Worm (Caenorhabditis elegans) whole organism, L1 larva: ENCODE measurements around the gene ZK1128.1.

Experiments
- C16A3.4 ChIP-seq: fragments of 150-350 bp; optimal IDR thresholded peaks from 2 replicates; lab custom pipeline; 2014; ENCODE audit warnings: missing biosample characterization, missing genetic modification characterization
- F16B12.6 ChIP-seq: fragments of 150-350 bp; optimal IDR thresholded peaks from 2 replicates; lab custom pipeline; 2014; ENCODE audit warnings: missing biosample characterization, missing genetic modification characterization
- Y116A8C.19 ChIP-seq: sonication (generic microtip); optimal IDR thresholded peaks from 2 replicates; lab custom pipeline; 2016; ENCODE audit warnings: missing compliant biosample characterization, missing genetic modification characterization, borderline replicate concordance
- alr-1 ChIP-seq: fragments of 200-800 bp; sonication (Bioruptor generic); optimal IDR thresholded peaks from 2 replicates; lab custom pipeline; 2018; ENCODE audit warnings: borderline replicate concordance, mild to moderate bottlenecking, missing genetic modification characterization, missing compliant biosample characterization
- aly-2 ChIP-seq: fragments of 150-350 bp; optimal IDR thresholded peaks from 2 replicates; lab custom pipeline; 2014; ENCODE audit warnings: missing biosample characterization, missing genetic modification characterization
- blmp-1 ChIP-seq: fragments of 150-350 bp; optimal IDR thresholded peaks from 2 replicates; lab custom pipeline; 2014; ENCODE audit warnings: missing biosample characterization, missing genetic modification characterization
- ceh-8 ChIP-seq: fragments of 200-800 bp; sonication (Bioruptor generic); optimal IDR thresholded peaks from 2 replicates; lab custom pipeline; 2018; ENCODE audit warnings: mild to moderate bottlenecking, missing genetic modification characterization, moderate library complexity, missing compliant biosample characterization
- ceh-88 ChIP-seq: fragments of 200-800 bp; sonication (Bioruptor generic); IDR thresholded peaks from 2 replicates; pipeline ENCODE4 v1.3.6; 2022; ENCODE audit warnings: missing genetic modification characterization, missing compliant biosample characterization
- ces-1 ChIP-seq: fragments of 150-350 bp; optimal IDR thresholded peaks from 2 replicates; lab custom pipeline; 2014; ENCODE audit warnings: missing biosample characterization, missing genetic modification reagents, missing genetic modification characterization
- dpl-1 ChIP-seq, 3 experiments: fragments of 150-350 bp in 2 of 3; sonication (generic microtip) in 1 of 3; optimal IDR thresholded peaks; 2 replicates each; lab custom pipeline; 2014 to 2017; ENCODE audit warnings: missing biosample characterization in 3 of 3, missing genetic modification characterization in 3 of 3, missing genetic modification reagents in 3 of 3
- dsc-1 ChIP-seq: sonication (generic microtip); optimal IDR thresholded peaks from 2 replicates; lab custom pipeline; 2016; ENCODE audit warnings: mild to moderate bottlenecking, missing genetic modification characterization, missing compliant biosample characterization
- efl-1 ChIP-seq, 4 experiments: fragments of 150-350 bp; optimal IDR thresholded peaks in 3 of 4; peaks in 1 of 4; 1 replicate in 1 of 4; 2 replicates in 3 of 4; lab custom pipeline; 2014; ENCODE audit warnings: missing biosample characterization in 2 of 4, missing genetic modification characterization in 2 of 4, missing genetic modification reagents in 2 of 4
- efl-3 ChIP-seq: fragments of 200-800 bp; sonication (Bioruptor generic); optimal IDR thresholded peaks from 2 replicates; lab custom pipeline; 2018; ENCODE audit warnings: mild to moderate bottlenecking, missing genetic modification characterization, missing compliant biosample characterization
- egl-13 ChIP-seq: sonication (generic microtip); optimal IDR thresholded peaks from 2 replicates; lab custom pipeline; 2016; ENCODE audit warnings: missing genotype, missing genetic modification reagents, missing genetic modification characterization, missing compliant biosample characterization
- egl-27 ChIP-seq, 2 experiments: fragments of 150-350 bp in 1 of 2; sonication (generic microtip); optimal IDR thresholded peaks; 3 replicates each; lab custom pipeline; 2017 to 2018; ENCODE audit warnings: missing biosample characterization in 2 of 2, missing genetic modification characterization in 2 of 2, missing genetic modification reagents in 2 of 2
- elt-2 ChIP-seq: sonication (generic microtip); optimal IDR thresholded peaks from 2 replicates; lab custom pipeline; 2016; ENCODE audit warnings: missing genetic modification characterization, mild to moderate bottlenecking, inconsistent platforms, missing compliant biosample characterization, missing genetic modification reagents
- elt-3 ChIP-seq, 6 experiments: fragments of 150-350 bp in 1 of 6; sonication (generic microtip); optimal IDR thresholded peaks; 2 replicates each; lab custom pipeline; 2017 to 2018; ENCODE audit warnings: missing biosample characterization in 6 of 6, missing genetic modification characterization in 6 of 6, inconsistent platforms in 1 of 6
- fkh-4 ChIP-seq: sonication (generic microtip); optimal IDR thresholded peaks from 2 replicates; lab custom pipeline; 2016; ENCODE audit warnings: missing compliant biosample characterization, missing genetic modification characterization, borderline replicate concordance
- lin-13 ChIP-seq: fragments of 150-350 bp; optimal IDR thresholded peaks from 2 replicates; lab custom pipeline; 2014; ENCODE audit warnings: missing biosample characterization, missing genetic modification reagents, missing genetic modification characterization
- lin-14 ChIP-seq: fragments of 200-800 bp; sonication (Bioruptor generic); optimal IDR thresholded peaks from 2 replicates; lab custom pipeline; 2018; ENCODE audit warnings: mild to moderate bottlenecking, missing genetic modification characterization, moderate library complexity, missing compliant biosample characterization
- lin-15B ChIP-seq: fragments of 150-350 bp; sonication (generic microtip); optimal IDR thresholded peaks from 3 replicates; lab custom pipeline; 2014; ENCODE audit warnings: missing biosample characterization, missing genetic modification characterization
- lin-35 ChIP-seq, 2 experiments: fragments of 150-350 bp; optimal IDR thresholded peaks; 2 replicates each; lab custom pipeline; 2014; ENCODE audit warnings: missing biosample characterization in 2 of 2, missing genetic modification characterization in 2 of 2, missing genetic modification reagents in 2 of 2
- lsy-2 ChIP-seq, 2 experiments: fragments of 150-350 bp; optimal IDR thresholded peaks; 2 replicates each; lab custom pipeline; 2014; ENCODE audit warnings: missing biosample characterization in 2 of 2, missing genetic modification characterization in 2 of 2
- mdl-1 ChIP-seq, 2 experiments: fragments of 150-350 bp; optimal IDR thresholded peaks; 2 replicates each; lab custom pipeline; 2014 to 2017; ENCODE audit warnings: missing biosample characterization in 2 of 2, missing genetic modification characterization in 2 of 2, inconsistent platforms in 1 of 2
- mef-2 ChIP-seq: fragments of 150-350 bp; optimal IDR thresholded peaks from 2 replicates; lab custom pipeline; 2014; ENCODE audit warnings: missing biosample characterization, missing genetic modification characterization
- mep-1 ChIP-seq: fragments of 150-350 bp; optimal IDR thresholded peaks from 2 replicates; lab custom pipeline; 2014; ENCODE audit warnings: missing biosample characterization, missing genetic modification characterization
- nhr-12 ChIP-seq: sonication (generic microtip); optimal IDR thresholded peaks from 2 replicates; lab custom pipeline; 2017; ENCODE audit warnings: missing biosample characterization, missing genetic modification characterization
- nhr-19 ChIP-seq: fragments of 200-800 bp; sonication (Bioruptor generic); conservative IDR thresholded peaks from 2 replicates; pipeline ENCODE4 v1.3.6; 2022; ENCODE audit warnings: missing genetic modification characterization, missing compliant biosample characterization
- nhr-20 ChIP-seq: sonication (generic microtip); optimal IDR thresholded peaks from 2 replicates; lab custom pipeline; 2016; ENCODE audit warnings: mild to moderate bottlenecking, missing genetic modification characterization, missing compliant biosample characterization
- nhr-47 ChIP-seq: sonication (generic microtip); optimal IDR thresholded peaks from 2 replicates; lab custom pipeline; 2016; ENCODE audit warnings: mild to moderate bottlenecking, missing genetic modification characterization, moderate library complexity, missing compliant biosample characterization
- nhr-71 ChIP-seq: sonication (generic microtip); optimal IDR thresholded peaks from 2 replicates; lab custom pipeline; 2016; ENCODE audit warnings: mild to moderate bottlenecking, missing genetic modification characterization, moderate library complexity, missing compliant biosample characterization
- nhr-76 ChIP-seq: sonication (generic microtip); optimal IDR thresholded peaks from 2 replicates; lab custom pipeline; 2017; ENCODE audit warnings: missing biosample characterization, missing genetic modification characterization
- nhr-77 ChIP-seq: fragments of 150-350 bp; optimal IDR thresholded peaks from 2 replicates; lab custom pipeline; 2014; ENCODE audit warnings: missing biosample characterization, missing genetic modification characterization
- nhr-85 ChIP-seq: sonication (generic microtip); peaks from one replicate; lab custom pipeline; 2016; ENCODE audit warnings: missing genetic modification characterization, inconsistent platforms, missing compliant biosample characterization
- nhr-90 ChIP-seq: sonication (generic microtip); optimal IDR thresholded peaks from 2 replicates; lab custom pipeline; 2016; ENCODE audit warnings: mild to moderate bottlenecking, missing genetic modification characterization, missing compliant biosample characterization; ENCODE audit not compliant: poor library complexity
- pax-3 ChIP-seq: fragments of 200-800 bp; sonication (Bioruptor generic); optimal IDR thresholded peaks from 2 replicates; lab custom pipeline; 2018; ENCODE audit warnings: mild to moderate bottlenecking, missing genetic modification characterization, moderate library complexity, missing compliant biosample characterization
- rnt-1 ChIP-seq: sonication (generic microtip); optimal IDR thresholded peaks from 2 replicates; lab custom pipeline; 2016; ENCODE audit warnings: mild to moderate bottlenecking, missing genetic modification characterization, moderate library complexity, missing compliant biosample characterization
- snpc-4 ChIP-seq: fragments of 150-350 bp; optimal IDR thresholded peaks from 2 replicates; lab custom pipeline; 2014; ENCODE audit warnings: missing biosample characterization, missing genetic modification characterization
- snu-23 ChIP-seq: sonication (generic microtip); optimal IDR thresholded peaks from 2 replicates; lab custom pipeline; 2016; ENCODE audit warnings: missing genetic modification characterization, missing compliant biosample characterization
- sox-4 ChIP-seq: sonication (generic microtip); optimal IDR thresholded peaks from 2 replicates; lab custom pipeline; 2016; ENCODE audit warnings: missing genetic modification characterization, missing compliant biosample characterization
- swsn-7 ChIP-seq: sonication (generic microtip); optimal IDR thresholded peaks from 2 replicates; lab custom pipeline; 2016; ENCODE audit warnings: missing genetic modification characterization, missing compliant biosample characterization
- tbx-2 ChIP-seq: sonication (generic microtip); optimal IDR thresholded peaks from 2 replicates; lab custom pipeline; 2016; ENCODE audit warnings: missing genetic modification characterization, missing compliant biosample characterization
- zag-1 ChIP-seq: fragments of 150-350 bp; optimal IDR thresholded peaks from 2 replicates; lab custom pipeline; 2014; ENCODE audit warnings: missing biosample characterization, missing genetic modification characterization
- ztf-11 ChIP-seq, 2 experiments: sonication (generic microtip); optimal IDR thresholded peaks; 2 replicates each; lab custom pipeline; 2016 to 2017; ENCODE audit warnings: missing genetic modification characterization in 2 of 2, missing biosample characterization in 1 of 2, missing compliant biosample characterization in 1 of 2

ZK1128.1 gene

ce11 chrIII:10095377-10095776 lies 19.2 kb downstream of the ZK1128.1 start:
- TF ChIP-seq blmp-1 (tag; lab: Kevin White, UChicago) (peak; percentile 8), nhr-77 (tag; lab: Kevin White, UChicago) (no peak), nhr-12 (tag; lab: Kevin White, UChicago) (no peak), lsy-2 (tag; optimal IDR thresholded peaks at IDR 0.05; lab: Kevin White, UChicago) (peak in 1 of 2 experiments; percentile 49), fkh-4 (tag; lab: Kevin White, UChicago) (no peak), mef-2 (tag; lab: Kevin White, UChicago) (no peak), lin-35 (GFP tag; optimal IDR thresholded peaks at IDR 0.05; lab: Kevin White, UChicago) (peak in 1 of 2 experiments; percentile 6), zag-1 (no peak), nhr-19 (no peak), elt-2 (tag; lab: Kevin White, UChicago) (no peak), nhr-90 (tag; lab: Kevin White, UChicago) (no peak), lin-14 (no peak)

ce11 chrIII:10094538-10094937 lies 20.0 kb downstream of the ZK1128.1 start:
- peak; percentile 56 for TF ChIP-seq snu-23
- peak; percentile 32 for TF ChIP-seq dsc-1 (tag; lab: Kevin White, UChicago)
- peak; percentile 43 for TF ChIP-seq blmp-1 (tag; lab: Kevin White, UChicago)
- TF ChIP-seq efl-3 (GFP tag; lab: Kevin White, UChicago): no peak
- TF ChIP-seq ztf-11 (tag; optimal IDR thresholded peaks at IDR 0.05; lab: Kevin White, UChicago): peak in 1 of 2 experiments; percentile 62
- TF ChIP-seq efl-1 (optimal IDR thresholded peaks at IDR 0.05; lab: Kevin White, UChicago): peak in 1 of 2 experiments; percentile 6
- peak in 1 of 2 experiments; percentile 83 for TF ChIP-seq efl-1 (GFP tag; optimal IDR thresholded peaks at IDR 0.05 in 1 of 2; lab: Kevin White, UChicago)
- TF ChIP-seq nhr-85 (tag; lab: Kevin White, UChicago): peak; percentile 80
- TF ChIP-seq dpl-1 (GFP tag; optimal IDR thresholded peaks at IDR 0.05; lab: Kevin White, UChicago): peak in 1 of 3 experiments; percentile 11
- peak; percentile 36 for TF ChIP-seq nhr-71 (tag; lab: Kevin White, UChicago)
- peak; percentile 21 for TF ChIP-seq swsn-7
- TF ChIP-seq nhr-47: peak; percentile 21
- TF ChIP-seq mep-1: peak; percentile 22
- peak; percentile 37 for TF ChIP-seq nhr-90 (tag; lab: Kevin White, UChicago)
- TF ChIP-seq lin-14: peak; percentile 60
- TF ChIP-seq rnt-1 (tag; lab: Kevin White, UChicago): peak; percentile 33
- no peak for TF ChIP-seq snpc-4
- TF ChIP-seq nhr-20: peak; percentile 23
- TF ChIP-seq nhr-76 (tag; lab: Kevin White, UChicago): no peak
- TF ChIP-seq egl-13 (tag; lab: Kevin White, UChicago): no peak

- peak; percentile 88 to 94 for TF ChIP-seq lin-35 (GFP tag; optimal IDR thresholded peaks at IDR 0.05; lab: Kevin White, UChicago)
- no peak for TF ChIP-seq Y116A8C.19 (tag; lab: Kevin White, UChicago)
- TF ChIP-seq swsn-7: no peak
- peak; percentile 21 for TF ChIP-seq nhr-71 (tag; lab: Kevin White, UChicago)
- TF ChIP-seq C16A3.4: no peak
- TF ChIP-seq snu-23: peak; percentile 21
- no peak for TF ChIP-seq elt-3 (tag; optimal IDR thresholded peaks at IDR 0.05; lab: Kevin White, UChicago)
- TF ChIP-seq aly-2 (tag; lab: Kevin White, UChicago): no peak
- no peak for TF ChIP-seq pax-3 (tag; lab: Kevin White, UChicago)
- TF ChIP-seq lsy-2 (tag; optimal IDR thresholded peaks at IDR 0.05; lab: Kevin White, UChicago): peak in 1 of 2 experiments; percentile 55
- peak; percentile 84 to 92 (median 88) for TF ChIP-seq dpl-1 (GFP tag; optimal IDR thresholded peaks at IDR 0.05; lab: Kevin White, UChicago)
- TF ChIP-seq ces-1 (GFP tag; lab: Kevin White, UChicago): no peak
- TF ChIP-seq tbx-2 (tag; lab: Kevin White, UChicago): peak; percentile 1
- TF ChIP-seq ceh-8 (GFP tag; lab: Kevin White, UChicago): no peak
- TF ChIP-seq alr-1 (tag; lab: Kevin White, UChicago): no peak
- peak; percentile 51 for TF ChIP-seq rnt-1 (tag; lab: Kevin White, UChicago)
- no peak for TF ChIP-seq ceh-88
- peak in 1 of 2 experiments; percentile 30 for TF ChIP-seq mdl-1 (tag; optimal IDR thresholded peaks at IDR 0.05; lab: Kevin White, UChicago)
- TF ChIP-seq efl-1 (optimal IDR thresholded peaks at IDR 0.05; lab: Kevin White, UChicago): peak; percentile 45 to 93
- TF ChIP-seq efl-1 (GFP tag; optimal IDR thresholded peaks at IDR 0.05 in 1 of 2; lab: Kevin White, UChicago): peak; percentile 90 to 99
- no peak for TF ChIP-seq egl-27 (tag; optimal IDR thresholded peaks at IDR 0.05; lab: Kevin White, UChicago)
- TF ChIP-seq F16B12.6 (tag; lab: Kevin White, UChicago): peak; percentile 79
- no peak for TF ChIP-seq mef-2 (tag; lab: Kevin White, UChicago)
- peak; percentile 22 for TF ChIP-seq dsc-1 (tag; lab: Kevin White, UChicago)
- no peak for TF ChIP-seq sox-4 (tag; lab: Kevin White, UChicago)
- peak; percentile 13 for TF ChIP-seq nhr-47
- TF ChIP-seq lin-13 (GFP tag; lab: Kevin White, UChicago): no peak
- peak; percentile 0 for TF ChIP-seq lin-15B (tag; lab: Kevin White, UChicago)
These were observed 21.5 kb downstream of the ZK1128.1 start for ce11 chrIII:10093093-10093492.
